Worm (Caenorhabditis elegans) whole organism, mixed stage, embryonic: ENCODE measurements around the gene F43G6.7.
A peak's percentile ranks its signal among the peaks of the same experiment; 100 is the strongest.

Source experiments
- M03D4.4 ChIP-seq: sonication (generic microtip); optimal IDR thresholded peaks from 2 replicates; lab custom pipeline; 2017; ENCODE audit warnings: mild to moderate bottlenecking, missing genetic modification characterization, missing compliant biosample characterization
- bed-3 ChIP-seq: fragments of 200-800 bp; sonication (Bioruptor generic); optimal IDR thresholded peaks from 3 replicates; lab custom pipeline; 2018; ENCODE audit warnings: mild to moderate bottlenecking, missing genetic modification characterization, moderate library complexity, missing compliant biosample characterization
- blmp-1 ChIP-seq: fragments of 150-350 bp; optimal IDR thresholded peaks from 2 replicates; lab custom pipeline; 2014; ENCODE audit warnings: missing biosample characterization, missing genetic modification characterization
- ceh-39 ChIP-seq: fragments of 150-350 bp; optimal IDR thresholded peaks from 2 replicates; lab custom pipeline; 2014; ENCODE audit warnings: missing biosample characterization, missing genetic modification characterization
- ceh-43 ChIP-seq: fragments of 200-800 bp; sonication (Bioruptor generic); optimal IDR thresholded peaks from 2 replicates; lab custom pipeline; 2018; ENCODE audit warnings: mild to moderate bottlenecking, missing genetic modification characterization, moderate library complexity, missing compliant biosample characterization
- ceh-83 ChIP-seq: fragments of 200-800 bp; sonication (Bioruptor generic); optimal IDR thresholded peaks from 2 replicates; lab custom pipeline; 2018; ENCODE audit warnings: mild to moderate bottlenecking, missing genetic modification characterization, missing compliant biosample characterization
- ces-1 ChIP-seq: fragments of 150-350 bp; optimal IDR thresholded peaks from 2 replicates; lab custom pipeline; 2014; ENCODE audit warnings: missing biosample characterization, missing genetic modification reagents, missing genetic modification characterization
- cnd-1 ChIP-seq: fragments of 200-800 bp; sonication (Bioruptor generic); optimal IDR thresholded peaks from 2 replicates; lab custom pipeline; 2018; ENCODE audit warnings: mild to moderate bottlenecking, missing genetic modification characterization, missing compliant biosample characterization
- drap-1 ChIP-seq: fragments of 200-800 bp; sonication (Bioruptor generic); optimal IDR thresholded peaks from 3 replicates; lab custom pipeline; 2018; ENCODE audit warnings: mild to moderate bottlenecking, missing genetic modification characterization, missing compliant biosample characterization
- elt-1 ChIP-seq: sonication (generic microtip); optimal IDR thresholded peaks from 2 replicates; lab custom pipeline; 2017; ENCODE audit warnings: missing genetic modification characterization, mild to moderate bottlenecking, missing compliant biosample characterization, antibody characterized with exemption, moderate library complexity, borderline replicate concordance; ENCODE audit not compliant: insufficient read depth
- elt-3 ChIP-seq: fragments of 150-350 bp; optimal IDR thresholded peaks from 2 replicates; lab custom pipeline; 2014; ENCODE audit warnings: missing biosample characterization, missing genetic modification characterization
- flh-1 ChIP-seq: fragments of 200-800 bp; sonication (Bioruptor generic); optimal IDR thresholded peaks from 2 replicates; lab custom pipeline; 2018; ENCODE audit warnings: mild to moderate bottlenecking, missing genetic modification characterization, moderate library complexity, missing compliant biosample characterization
- ham-2 ChIP-seq: fragments of 200-800 bp; sonication (Bioruptor generic); optimal IDR thresholded peaks from 2 replicates; lab custom pipeline; 2018; ENCODE audit warnings: mild to moderate bottlenecking, missing genetic modification characterization, missing compliant biosample characterization
- hlh-1 ChIP-seq: fragments of 150-350 bp; optimal IDR thresholded peaks from 2 replicates; lab custom pipeline; 2014; ENCODE audit warnings: missing biosample characterization, missing genetic modification reagents, missing genetic modification characterization
- lin-13 ChIP-seq: fragments of 150-350 bp; optimal IDR thresholded peaks from 2 replicates; lab custom pipeline; 2014; ENCODE audit warnings: missing biosample characterization, missing genetic modification characterization
- lin-32 ChIP-seq: fragments of 200-800 bp; sonication (Bioruptor generic); optimal IDR thresholded peaks from 2 replicates; lab custom pipeline; 2018; ENCODE audit warnings: mild to moderate bottlenecking, missing genetic modification characterization, missing compliant biosample characterization
- lsy-2 ChIP-seq: fragments of 150-350 bp; optimal IDR thresholded peaks from 2 replicates; lab custom pipeline; 2014; ENCODE audit warnings: missing biosample characterization, missing genetic modification characterization
- mab-5 ChIP-seq: fragments of 150-350 bp; optimal IDR thresholded peaks from 2 replicates; lab custom pipeline; 2014; ENCODE audit warnings: missing biosample characterization, missing genetic modification characterization
- mep-1 ChIP-seq: fragments of 150-350 bp; optimal IDR thresholded peaks from 2 replicates; lab custom pipeline; 2017; ENCODE audit warnings: missing biosample characterization, missing genetic modification reagents, missing genetic modification characterization, inconsistent platforms
- mls-2 ChIP-seq: sonication (generic microtip); optimal IDR thresholded peaks from 2 replicates; lab custom pipeline; 2016; ENCODE audit warnings: mild to moderate bottlenecking, missing genetic modification characterization, moderate library complexity, missing compliant biosample characterization
- nhr-12 ChIP-seq: fragments of 150-350 bp; optimal IDR thresholded peaks from 2 replicates; lab custom pipeline; 2014; ENCODE audit warnings: missing biosample characterization, missing genetic modification characterization
- nhr-2 ChIP-seq: fragments of 150-350 bp; optimal IDR thresholded peaks from 2 replicates; lab custom pipeline; 2014; ENCODE audit warnings: missing biosample characterization, missing genetic modification characterization
- nhr-237 ChIP-seq: fragments of 150-350 bp; optimal IDR thresholded peaks from 2 replicates; lab custom pipeline; 2014; ENCODE audit warnings: missing biosample characterization, missing genetic modification characterization
- nhr-76 ChIP-seq: sonication (generic microtip); optimal IDR thresholded peaks from 2 replicates; lab custom pipeline; 2017; ENCODE audit warnings: missing biosample characterization, missing genetic modification characterization
- pha-4 ChIP-seq: fragments of 150-350 bp; optimal IDR thresholded peaks from 2 replicates; lab custom pipeline; 2018; ENCODE audit warnings: missing biosample characterization, missing genetic modification reagents, missing genetic modification characterization
- sem-2 ChIP-seq: fragments of 200-800 bp; sonication (Bioruptor generic); optimal IDR thresholded peaks from 2 replicates; lab custom pipeline; 2018; ENCODE audit warnings: mild to moderate bottlenecking, missing genetic modification characterization, missing compliant biosample characterization
- sptf-1 ChIP-seq: sonication (generic microtip); optimal IDR thresholded peaks from 2 replicates; lab custom pipeline; 2017; ENCODE audit warnings: mild to moderate bottlenecking, missing genetic modification characterization, moderate library complexity, missing compliant biosample characterization
- tbx-8 ChIP-seq: fragments of 200-800 bp; sonication (Bioruptor generic); optimal IDR thresholded peaks from 2 replicates; lab custom pipeline; 2018; ENCODE audit warnings: mild to moderate bottlenecking, missing genetic modification characterization, moderate library complexity, missing compliant biosample characterization
- unc-120 ChIP-seq: sonication (generic microtip); optimal IDR thresholded peaks from 2 replicates; lab custom pipeline; 2017; ENCODE audit warnings: missing genetic modification characterization, missing compliant biosample characterization; ENCODE audit not compliant: poor library complexity, severe bottlenecking
- unc-39 ChIP-seq: fragments of 150-350 bp; optimal IDR thresholded peaks from 2 replicates; lab custom pipeline; 2014; ENCODE audit warnings: missing biosample characterization, missing genetic modification characterization
- unc-62 ChIP-seq: fragments of 150-350 bp; optimal IDR thresholded peaks from 2 replicates; lab custom pipeline; 2014; ENCODE audit warnings: missing biosample characterization, missing genetic modification reagents, missing genetic modification characterization
- zip-8 ChIP-seq: fragments of 150-350 bp; optimal IDR thresholded peaks from 2 replicates; lab custom pipeline; 2014; ENCODE audit warnings: missing biosample characterization, missing genetic modification characterization
- ztf-11 ChIP-seq: fragments of 150-350 bp; optimal IDR thresholded peaks from 2 replicates; lab custom pipeline; 2014; ENCODE audit warnings: missing biosample characterization, missing genetic modification characterization

The F43G6.7 gene

ce11 chrII:11823566-11824308 lies 13.1 kb downstream of the F43G6.7 start, which contains the start of gene Y6D1A.1:
Gene Y6D1A.1 (minus strand): TSS chrII:11823616.
- TF ChIP-seq mls-2 (tag; lab: Kevin White, UChicago): no peak
- TF ChIP-seq ceh-83: no peak
- TF ChIP-seq mep-1 (tag; lab: Kevin White, UChicago): no peak
- no peak for TF ChIP-seq drap-1
- no peak for TF ChIP-seq ceh-43 (GFP tag; lab: Kevin White, UChicago)
- TF ChIP-seq nhr-76 (tag; lab: Kevin White, UChicago): no peak
- TF ChIP-seq ces-1 (GFP tag; lab: Kevin White, UChicago): no peak
- no peak for TF ChIP-seq nhr-2
- no peak for TF ChIP-seq pha-4 (tag; lab: Kevin White, UChicago)
- TF ChIP-seq lin-32 (GFP tag; lab: Kevin White, UChicago): no peak
- no peak for TF ChIP-seq unc-120 (tag; lab: Kevin White, UChicago)
- no peak for TF ChIP-seq unc-39 (tag; lab: Kevin White, UChicago)
- TF ChIP-seq cnd-1 (tag; lab: Kevin White, UChicago): no peak
- TF ChIP-seq elt-3 (tag; lab: Kevin White, UChicago): no peak

- TF ChIP-seq nhr-237 (tag; lab: Kevin White, UChicago): no peak
- TF ChIP-seq mls-2 (tag; lab: Kevin White, UChicago): no peak
- TF ChIP-seq hlh-1: no peak
- no peak for TF ChIP-seq M03D4.4 (tag; lab: Kevin White, UChicago)
- TF ChIP-seq flh-1 (GFP tag; lab: Kevin White, UChicago): no peak
- no peak for TF ChIP-seq unc-62
- TF ChIP-seq drap-1: no peak
- no peak for TF ChIP-seq nhr-2
- no peak for TF ChIP-seq tbx-8 (GFP tag; lab: Kevin White, UChicago)
- TF ChIP-seq sptf-1 (tag; lab: Kevin White, UChicago): no peak
- no peak for TF ChIP-seq pha-4 (tag; lab: Kevin White, UChicago)
- no peak for TF ChIP-seq ceh-43 (GFP tag; lab: Kevin White, UChicago)
- no peak for TF ChIP-seq ceh-83
- TF ChIP-seq bed-3 (GFP tag; lab: Kevin White, UChicago): no peak
- TF ChIP-seq mab-5: no peak
- no peak for TF ChIP-seq ceh-39
- TF ChIP-seq blmp-1 (tag; lab: Kevin White, UChicago): no peak
- TF ChIP-seq elt-1 (tag; lab: Kevin White, UChicago): no peak
- TF ChIP-seq sem-2: no peak
- TF ChIP-seq ztf-11 (tag; lab: Kevin White, UChicago): no peak
These were observed 19.3 kb downstream of the F43G6.7 start, which contains the start of gene pes-5 for ce11 chrII:11829920-11830319. Gene pes-5 (minus strand): TSS chrII:11830020.

- TF ChIP-seq mab-5 (peak; percentile 54), ztf-11 (tag; lab: Kevin White, UChicago) (no peak), hlh-1 (no peak), unc-62 (peak; percentile 38)
These were observed 20.0 kb downstream of the F43G6.7 start for ce11 chrII:11830601-11831000.

- TF ChIP-seq nhr-237 (tag; lab: Kevin White, UChicago): no peak
- TF ChIP-seq unc-120 (tag; lab: Kevin White, UChicago): no peak
- no peak for TF ChIP-seq ceh-43 (GFP tag; lab: Kevin White, UChicago)
- TF ChIP-seq pha-4 (tag; lab: Kevin White, UChicago): no peak
- no peak for TF ChIP-seq unc-39 (tag; lab: Kevin White, UChicago)
- no peak for TF ChIP-seq lin-13 (tag; lab: Kevin White, UChicago)
- TF ChIP-seq mls-2 (tag; lab: Kevin White, UChicago): no peak
- no peak for TF ChIP-seq elt-1 (tag; lab: Kevin White, UChicago)
- no peak for TF ChIP-seq lin-32 (GFP tag; lab: Kevin White, UChicago)
- TF ChIP-seq ceh-83: no peak
These were observed 21.9 kb downstream of the F43G6.7 start, which contains the start of gene clec-144 for ce11 chrII:11832475-11832874. Gene clec-144 (minus strand): TSS chrII:11832575.

ce11 chrII:11835208-11835607 lies 24.6 kb downstream of the F43G6.7 start, which contains the start of gene T27D12.6:
Gene T27D12.6 (plus strand): TSS chrII:11835508.
- TF ChIP-seq mab-5 (no peak), hlh-1 (no peak), unc-120 (tag; lab: Kevin White, UChicago) (no peak), ztf-11 (tag; lab: Kevin White, UChicago) (no peak), ces-1 (GFP tag; lab: Kevin White, UChicago) (no peak), cnd-1 (tag; lab: Kevin White, UChicago) (no peak), unc-39 (tag; lab: Kevin White, UChicago) (no peak), pha-4 (tag; lab: Kevin White, UChicago) (no peak), lsy-2 (tag; lab: Kevin White, UChicago) (no peak), nhr-2 (no peak), bed-3 (GFP tag; lab: Kevin White, UChicago) (no peak), zip-8 (no peak), mep-1 (tag; lab: Kevin White, UChicago) (no peak), ham-2 (GFP tag; lab: Kevin White, UChicago) (no peak), nhr-237 (tag; lab: Kevin White, UChicago) (no peak), blmp-1 (tag; lab: Kevin White, UChicago) (no peak), nhr-12 (tag; lab: Kevin White, UChicago) (no peak)
